Fruit fly (Drosophila melanogaster) whole organism, embryonic: ENCODE measurements around the gene bin.
A peak's percentile ranks its signal among the peaks of the same experiment; 100 is the strongest.

Experiments
- Antp ChIP-seq: fragments of 200-800 bp; sonication (Bioruptor generic); optimal IDR thresholded peaks from 3 replicates; lab custom pipeline; 2016; ENCODE audit warnings: missing biosample characterization, missing genetic modification characterization
- B-H2 ChIP-seq: fragments of 200-800 bp; sonication (Bioruptor generic); optimal IDR thresholded peaks from 2 replicates; lab custom pipeline; 2018; ENCODE audit warnings: missing biosample characterization, mild to moderate bottlenecking, missing genetic modification characterization
- CG10462 ChIP-seq: fragments of 200-800 bp; sonication (Bioruptor generic); optimal IDR thresholded peaks from 2 replicates; lab custom pipeline; 2016; ENCODE audit warnings: missing biosample characterization, missing genetic modification characterization
- CG10565 ChIP-seq: fragments of 200-800 bp; sonication (Bioruptor generic); optimal IDR thresholded peaks from 3 replicates; lab custom pipeline; 2016; ENCODE audit warnings: missing biosample characterization, mild to moderate bottlenecking, missing genetic modification characterization
- CG12219 ChIP-seq: fragments of 200-800 bp; sonication (Bioruptor generic); optimal IDR thresholded peaks from 3 replicates; lab custom pipeline; 2018; ENCODE audit warnings: missing biosample characterization, mild to moderate bottlenecking, missing genetic modification characterization
- CG12942 ChIP-seq: fragments of 200-800 bp; sonication (Bioruptor generic); optimal IDR thresholded peaks from 3 replicates; lab custom pipeline; 2016; ENCODE audit warnings: missing biosample characterization, missing genetic modification characterization
- CG15269 ChIP-seq: fragments of 200-800 bp; sonication (Bioruptor generic); optimal IDR thresholded peaks from 2 replicates; lab custom pipeline; 2018; ENCODE audit warnings: missing biosample characterization, mild to moderate bottlenecking, missing genetic modification characterization, moderate library complexity
- CG17568 ChIP-seq: fragments of 200-800 bp; sonication (Bioruptor generic); optimal IDR thresholded peaks from 2 replicates; lab custom pipeline; 2018; ENCODE audit warnings: missing biosample characterization, mild to moderate bottlenecking, missing genetic modification characterization, moderate library complexity
- CG1792 ChIP-seq: fragments of 200-800 bp; sonication (Bioruptor generic); optimal IDR thresholded peaks from 2 replicates; lab custom pipeline; 2016; ENCODE audit warnings: missing biosample characterization, missing genetic modification characterization
- CG18262 ChIP-seq: fragments of 200-800 bp; optimal IDR thresholded peaks from 3 replicates; lab custom pipeline; 2019; ENCODE audit warnings: missing biosample characterization, mild to moderate bottlenecking, missing genetic modification characterization, moderate library complexity
- CG1832 ChIP-seq: fragments of 200-800 bp; sonication (Bioruptor generic); optimal IDR thresholded peaks from 2 replicates; lab custom pipeline; 2017; ENCODE audit warnings: missing biosample characterization, mild to moderate bottlenecking, missing genetic modification characterization, inconsistent platforms
- CG32532 ChIP-seq: fragments of 200-800 bp; sonication (Bioruptor generic); IDR thresholded peaks from 2 replicates; pipeline ENCODE4 v1.3.6; 2022; ENCODE audit warnings: missing biosample characterization, missing genetic modification characterization
- CG3847 ChIP-seq: fragments of 200-800 bp; sonication (Bioruptor generic); IDR thresholded peaks from 2 replicates; pipeline ENCODE4 v1.3.6; 2022; ENCODE audit warnings: missing biosample characterization, missing genetic modification characterization
- CG7556 ChIP-seq: fragments of 200-800 bp; sonication (Bioruptor generic); optimal IDR thresholded peaks from 2 replicates; lab custom pipeline; 2017; ENCODE audit warnings: missing biosample characterization, mild to moderate bottlenecking, missing genetic modification characterization
- CG8944 ChIP-seq: fragments of 200-800 bp; sonication (Bioruptor generic); optimal IDR thresholded peaks from 3 replicates; lab custom pipeline; 2016; ENCODE audit warnings: missing biosample characterization, missing genetic modification characterization
- CG9215 ChIP-seq: fragments of 200-800 bp; sonication (Bioruptor generic); IDR thresholded peaks from 2 replicates; pipeline ENCODE4 v1.3.6; 2022; ENCODE audit warnings: missing biosample characterization, missing genetic modification characterization
- CrebB ChIP-seq: fragments of 200-800 bp; sonication (Bioruptor generic); optimal IDR thresholded peaks from 3 replicates; lab custom pipeline; 2018; ENCODE audit warnings: missing biosample characterization, mild to moderate bottlenecking, missing genetic modification characterization
- Dfd ChIP-seq, 2 experiments: fragments of >200 bp; optimal IDR thresholded peaks; 2 replicates each; lab custom pipeline; 2017; ENCODE audit warnings: missing biosample characterization in 2 of 2, missing genetic modification characterization in 2 of 2
- Dp ChIP-seq: fragments of 200-800 bp; sonication (Bioruptor generic); optimal IDR thresholded peaks from 2 replicates; lab custom pipeline; 2018; ENCODE audit warnings: missing biosample characterization, mild to moderate bottlenecking, missing genetic modification characterization, moderate library complexity
- HLH54F ChIP-seq: fragments of 200-800 bp; sonication (Bioruptor generic); optimal IDR thresholded peaks from 3 replicates; lab custom pipeline; 2016; ENCODE audit warnings: missing biosample characterization, missing genetic modification characterization
- Hr39 ChIP-seq: fragments of >200 bp; optimal IDR thresholded peaks from 2 replicates; lab custom pipeline; 2017
- Lpt ChIP-seq: fragments of >200 bp; optimal IDR thresholded peaks from 2 replicates; lab custom pipeline; 2018; ENCODE audit warnings: missing biosample characterization, missing genetic modification characterization
- MBD-R2 ChIP-seq: fragments of 200-800 bp; sonication (Bioruptor generic); IDR thresholded peaks from 2 replicates; pipeline ENCODE4 v1.3.6; 2022; ENCODE audit warnings: missing biosample characterization, missing genetic modification characterization
- Mes4 ChIP-seq: fragments of 200-800 bp; sonication (Bioruptor generic); optimal IDR thresholded peaks from 2 replicates; lab custom pipeline; 2016; ENCODE audit warnings: missing biosample characterization, missing genetic modification characterization
- Nf-YB ChIP-seq: fragments of 200-800 bp; sonication (Bioruptor generic); optimal IDR thresholded peaks from 3 replicates; lab custom pipeline; 2019; ENCODE audit warnings: missing biosample characterization, mild to moderate bottlenecking, missing genetic modification characterization, moderate library complexity
- PHDP ChIP-seq: fragments of 200-800 bp; sonication (Bioruptor generic); optimal IDR thresholded peaks from 3 replicates; lab custom pipeline; 2018; ENCODE audit warnings: missing biosample characterization, mild to moderate bottlenecking, missing genetic modification characterization, moderate library complexity
- Poxn ChIP-seq: fragments of 200-800 bp; sonication (Bioruptor generic); IDR thresholded peaks from 2 replicates; pipeline ENCODE4 v1.3.6; 2022; ENCODE audit warnings: missing biosample characterization, missing genetic modification characterization
- Scr ChIP-seq: fragments of 200-800 bp; sonication (Bioruptor generic); IDR thresholded peaks from 2 replicates; pipeline ENCODE4 v1.3.6; 2022; ENCODE audit warnings: missing biosample characterization, missing genetic modification characterization; ENCODE audit not compliant: partially characterized antibody
- Sin3A ChIP-seq: fragments of >200 bp; optimal IDR thresholded peaks from 2 replicates; lab custom pipeline; 2018
- Usf ChIP-seq: fragments of 200-800 bp; sonication (Bioruptor generic); optimal IDR thresholded peaks from 2 replicates; lab custom pipeline; 2017; ENCODE audit warnings: missing genotype, missing biosample characterization, missing genetic modification characterization
- Vsx1 ChIP-seq: fragments of 200-800 bp; sonication (Bioruptor generic); optimal IDR thresholded peaks from 2 replicates; lab custom pipeline; 2017; ENCODE audit warnings: missing biosample characterization, mild to moderate bottlenecking, missing genetic modification characterization, missing genetic modification reagents
- Xbp1 ChIP-seq: fragments of 200-800 bp; sonication (Bioruptor generic); optimal IDR thresholded peaks from 3 replicates; lab custom pipeline; 2016; ENCODE audit warnings: missing biosample characterization, mild to moderate bottlenecking, missing genetic modification characterization
- YL-1 ChIP-seq: fragments of 200-800 bp; sonication (Bioruptor generic); optimal IDR thresholded peaks from 3 replicates; lab custom pipeline; 2017; ENCODE audit warnings: missing biosample characterization, mild to moderate bottlenecking, missing genetic modification characterization
- br ChIP-seq: fragments of >200 bp; optimal IDR thresholded peaks from 2 replicates; lab custom pipeline; 2017
- chif ChIP-seq, 2 experiments: fragments of 200-800 bp; sonication (Bioruptor generic); optimal IDR thresholded peaks; 3 replicates each; lab custom pipeline; 2016; ENCODE audit warnings: missing biosample characterization in 2 of 2, missing genetic modification characterization in 2 of 2
- en ChIP-seq: fragments of 200-800 bp; sonication (Bioruptor generic); optimal IDR thresholded peaks from 2 replicates; lab custom pipeline; 2016; ENCODE audit warnings: missing biosample characterization, missing genetic modification characterization
- fd3F ChIP-seq: fragments of 200-800 bp; sonication (Bioruptor generic); optimal IDR thresholded peaks from 2 replicates; lab custom pipeline; 2018; ENCODE audit warnings: missing biosample characterization, mild to moderate bottlenecking, missing genetic modification characterization, moderate library complexity
- ftz-f1 ChIP-seq: fragments of 200-800 bp; sonication (Bioruptor generic); optimal IDR thresholded peaks from 2 replicates; lab custom pipeline; 2016; ENCODE audit warnings: missing biosample characterization, missing genetic modification characterization
- fu2 ChIP-seq: fragments of 200-800 bp; sonication (Bioruptor generic); optimal IDR thresholded peaks from 2 replicates; lab custom pipeline; 2016; ENCODE audit warnings: missing biosample characterization, missing genetic modification characterization
- gcm ChIP-seq: fragments of 200-800 bp; sonication (Bioruptor generic); optimal IDR thresholded peaks from 2 replicates; lab custom pipeline; 2019; ENCODE audit warnings: missing biosample characterization, mild to moderate bottlenecking, missing genetic modification characterization, moderate library complexity
- gsb ChIP-seq: fragments of 200-800 bp; sonication (Bioruptor generic); IDR thresholded peaks from 2 replicates; pipeline ENCODE4 v1.3.6; 2022; ENCODE audit warnings: missing biosample characterization, missing genetic modification characterization
- h ChIP-seq: fragments of >200 bp; optimal IDR thresholded peaks from 2 replicates; lab custom pipeline; 2017
- ham ChIP-seq: fragments of 200-800 bp; sonication (Bioruptor generic); IDR thresholded peaks from 2 replicates; pipeline ENCODE4 v1.3.6; 2022; ENCODE audit warnings: missing biosample characterization, missing genetic modification characterization
- lola ChIP-seq, 3 experiments: fragments of >200 bp in 2 of 3; fragments of 200-800 bp in 1 of 3; sonication (Bioruptor generic) in 1 of 3; optimal IDR thresholded peaks; 2 replicates each; lab custom pipeline; 2017 to 2019; ENCODE audit warnings: missing biosample characterization in 3 of 3, missing genetic modification characterization in 3 of 3, mild to moderate bottlenecking in 1 of 3, moderate library complexity in 1 of 3
- mirr ChIP-seq: fragments of 200-800 bp; sonication (Bioruptor generic); optimal IDR thresholded peaks from 3 replicates; lab custom pipeline; 2018; ENCODE audit warnings: missing biosample characterization, mild to moderate bottlenecking, missing genetic modification characterization
- prd ChIP-seq, 3 experiments: fragments of >200 bp in 2 of 3; fragments of 200-800 bp in 1 of 3; sonication (Bioruptor generic) in 1 of 3; optimal IDR thresholded peaks in 2 of 3; IDR thresholded peaks in 1 of 3; 2 replicates in 2 of 3; 3 replicates in 1 of 3; pipeline versions ENCODE4 v1.3.6 to Lab custom; 2017 to 2022; ENCODE audit warnings: missing biosample characterization in 1 of 3, missing genetic modification characterization in 1 of 3
- sima ChIP-seq: fragments of 200-800 bp; sonication (Bioruptor generic); optimal IDR thresholded peaks from 2 replicates; lab custom pipeline; 2016; ENCODE audit warnings: missing biosample characterization, missing genetic modification characterization
- slp2 ChIP-seq: fragments of 200-800 bp; sonication (Bioruptor generic); optimal IDR thresholded peaks from 2 replicates; lab custom pipeline; 2016; ENCODE audit warnings: missing biosample characterization, missing genetic modification characterization
- unc-4 ChIP-seq: fragments of 200-800 bp; sonication (Bioruptor generic); IDR thresholded peaks from 2 replicates; pipeline ENCODE4 v1.3.6; 2022; ENCODE audit warnings: missing biosample characterization, missing genetic modification characterization; ENCODE audit not compliant: partially characterized antibody
- zen2 ChIP-seq: fragments of 200-800 bp; sonication (Bioruptor generic); IDR thresholded peaks from 3 replicates; pipeline ENCODE4 v1.3.6; 2022; ENCODE audit warnings: missing biosample characterization, missing genetic modification characterization; ENCODE audit not compliant: partially characterized antibody

The bin gene

DNA sequence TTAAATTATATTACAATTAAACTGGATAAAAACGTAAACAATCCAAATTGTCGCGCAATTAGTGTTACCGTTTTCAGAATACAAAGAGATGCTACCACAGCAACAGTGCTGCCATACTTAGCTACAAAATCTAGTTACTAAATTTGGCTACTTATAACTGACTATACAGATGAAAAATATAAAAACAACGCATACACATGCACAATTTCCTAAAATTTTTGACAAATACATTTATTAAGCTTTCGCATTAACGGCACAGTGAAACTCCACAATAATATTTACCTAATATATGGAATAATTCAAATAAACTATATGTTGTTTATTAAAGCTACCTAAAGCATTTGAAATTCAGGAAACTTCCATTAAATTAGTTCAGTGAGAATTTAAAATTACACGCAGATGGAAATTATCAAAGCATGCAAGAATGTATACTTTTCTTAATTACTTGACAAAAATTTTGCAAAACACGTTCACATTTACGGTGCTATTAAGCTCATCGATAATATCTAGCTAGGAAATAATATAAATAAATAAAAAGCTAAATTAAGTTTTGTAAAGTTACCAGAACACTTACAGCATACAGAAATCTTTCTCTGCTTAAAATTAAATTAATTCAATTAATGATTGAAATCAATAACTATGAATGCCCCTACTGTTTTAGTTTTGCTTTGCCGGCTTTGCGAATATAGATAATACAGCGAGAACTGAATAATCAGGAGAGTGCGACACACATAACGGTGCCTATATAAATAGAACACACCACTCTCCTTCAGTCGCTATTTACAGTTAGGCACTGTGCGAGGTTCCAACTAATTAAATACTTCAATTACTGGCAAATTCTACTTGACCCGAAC lies 21.2 kb upstream of the bin start, which contains the start of the genes Mis12 and CG9953 (continued):
- TF ChIP-seq ham (GFP tag; lab: Robert Waterston, UW) (no peak), Sin3A (lab: Kevin White, UChicago) (no peak), mirr (GFP tag; lab: Kevin White, UChicago) (no peak), Antp (GFP tag; lab: Kevin White, UChicago) (no peak), Vsx1 (GFP tag; lab: Kevin White, UChicago) (no peak), en (GFP tag; lab: Kevin White, UChicago) (no peak), br (lab: Kevin White, UChicago) (no peak), CG32532 (GFP tag; lab: Robert Waterston, UW) (peak; percentile 69), MBD-R2 (GFP tag; lab: Robert Waterston, UW) (peak; percentile 68), CG7556 (GFP tag; lab: Kevin White, UChicago) (peak; percentile 47), B-H2 (GFP tag; lab: Kevin White, UChicago) (no peak), fd3F (no peak), h (lab: Kevin White, UChicago) (no peak), zen2 (GFP tag; lab: Robert Waterston, UW) (no peak), slp2 (no peak), Dp (GFP tag; lab: Kevin White, UChicago) (peak; percentile 68), ftz-f1 (GFP tag; lab: Kevin White, UChicago) (no peak), Scr (GFP tag; lab: Robert Waterston, UW) (no peak), Dfd (GFP tag; optimal IDR thresholded peaks at IDR 0.05; lab: Kevin White, UChicago) (no peak), CG15269 (tag; lab: Kevin White, UChicago) (peak; percentile 58), CG10565 (GFP tag; lab: Kevin White, UChicago) (no peak), HLH54F (no peak), prd (optimal IDR thresholded peaks at IDR 0.05; lab: Kevin White, UChicago) (no peak), prd (GFP tag; IDR thresholded peaks at IDR 0.05; lab: Robert Waterston, UW) (peak; percentile 38; the same call in 2 of the 3 replicates), YL-1 (GFP tag; lab: Kevin White, UChicago) (no peak), CG1792 (GFP tag; lab: Kevin White, UChicago) (no peak), CG9215 (GFP tag; lab: Robert Waterston, UW) (peak; percentile 32; the same call in 1 of the 2 replicates), CG17568 (no peak), sima (GFP tag; lab: Kevin White, UChicago) (no peak), chif (GFP tag; optimal IDR thresholded peaks at IDR 0.05; lab: Kevin White, UChicago) (no peak), Poxn (no peak), gcm (no peak), Xbp1 (peak; percentile 27), CG8944 (GFP tag; lab: Kevin White, UChicago) (no peak), Usf (GFP tag; lab: Kevin White, UChicago) (peak; percentile 20), Hr39 (no peak), CG18262 (peak; percentile 57), gsb (GFP tag; lab: Robert Waterston, UW) (no peak), CG12219 (GFP tag; lab: Kevin White, UChicago) (no peak), CG12942 (GFP tag; lab: Kevin White, UChicago) (no peak), CG1832 (no peak), Nf-YB (GFP tag; lab: Kevin White, UChicago) (peak; percentile 6), lola (GFP tag; optimal IDR thresholded peaks at IDR 0.05; lab: Kevin White, UChicago) (peak in 1 of 3 experiments; percentile 62), CG3847 (no peak), unc-4 (GFP tag; lab: Robert Waterston, UW) (no peak), PHDP (tag; lab: Kevin White, UChicago) (peak; percentile 42), CG10462 (GFP tag; lab: Kevin White, UChicago) (no peak), Lpt (GFP tag; lab: Kevin White, UChicago) (no peak), Mes4 (GFP tag; lab: Kevin White, UChicago) (no peak), fu2 (no peak), CrebB (tag; lab: Kevin White, UChicago) (no peak)
